Worm (Caenorhabditis elegans) whole organism, mixed stage, embryonic: ENCODE data around the gene btb-5.

Experiments
- M03D4.4 ChIP-seq: sonication (generic microtip); optimal IDR thresholded peaks from 2 replicates; lab custom pipeline; 2017; ENCODE audit warnings: mild to moderate bottlenecking, missing genetic modification characterization, missing compliant biosample characterization
- bed-3 ChIP-seq: fragments of 200-800 bp; sonication (Bioruptor generic); optimal IDR thresholded peaks from 3 replicates; lab custom pipeline; 2018; ENCODE audit warnings: mild to moderate bottlenecking, missing genetic modification characterization, moderate library complexity, missing compliant biosample characterization
- blmp-1 ChIP-seq: fragments of 150-350 bp; optimal IDR thresholded peaks from 2 replicates; lab custom pipeline; 2014; ENCODE audit warnings: missing biosample characterization, missing genetic modification characterization
- ceh-39 ChIP-seq: fragments of 150-350 bp; optimal IDR thresholded peaks from 2 replicates; lab custom pipeline; 2014; ENCODE audit warnings: missing biosample characterization, missing genetic modification characterization
- ceh-43 ChIP-seq: fragments of 200-800 bp; sonication (Bioruptor generic); optimal IDR thresholded peaks from 2 replicates; lab custom pipeline; 2018; ENCODE audit warnings: mild to moderate bottlenecking, missing genetic modification characterization, moderate library complexity, missing compliant biosample characterization
- ceh-83 ChIP-seq: fragments of 200-800 bp; sonication (Bioruptor generic); optimal IDR thresholded peaks from 2 replicates; lab custom pipeline; 2018; ENCODE audit warnings: mild to moderate bottlenecking, missing genetic modification characterization, missing compliant biosample characterization
- cnd-1 ChIP-seq: fragments of 200-800 bp; sonication (Bioruptor generic); optimal IDR thresholded peaks from 2 replicates; lab custom pipeline; 2018; ENCODE audit warnings: mild to moderate bottlenecking, missing genetic modification characterization, missing compliant biosample characterization
- drap-1 ChIP-seq: fragments of 200-800 bp; sonication (Bioruptor generic); optimal IDR thresholded peaks from 3 replicates; lab custom pipeline; 2018; ENCODE audit warnings: mild to moderate bottlenecking, missing genetic modification characterization, missing compliant biosample characterization
- elt-1 ChIP-seq: sonication (generic microtip); optimal IDR thresholded peaks from 2 replicates; lab custom pipeline; 2017; ENCODE audit warnings: missing genetic modification characterization, mild to moderate bottlenecking, missing compliant biosample characterization, antibody characterized with exemption, moderate library complexity, borderline replicate concordance; ENCODE audit not compliant: insufficient read depth
- elt-3 ChIP-seq: fragments of 150-350 bp; optimal IDR thresholded peaks from 2 replicates; lab custom pipeline; 2014; ENCODE audit warnings: missing biosample characterization, missing genetic modification characterization
- flh-1 ChIP-seq: fragments of 200-800 bp; sonication (Bioruptor generic); optimal IDR thresholded peaks from 2 replicates; lab custom pipeline; 2018; ENCODE audit warnings: mild to moderate bottlenecking, missing genetic modification characterization, moderate library complexity, missing compliant biosample characterization
- ham-2 ChIP-seq: fragments of 200-800 bp; sonication (Bioruptor generic); optimal IDR thresholded peaks from 2 replicates; lab custom pipeline; 2018; ENCODE audit warnings: mild to moderate bottlenecking, missing genetic modification characterization, missing compliant biosample characterization
- hlh-1 ChIP-seq: fragments of 150-350 bp; optimal IDR thresholded peaks from 2 replicates; lab custom pipeline; 2014; ENCODE audit warnings: missing biosample characterization, missing genetic modification reagents, missing genetic modification characterization
- lin-13 ChIP-seq: fragments of 150-350 bp; optimal IDR thresholded peaks from 2 replicates; lab custom pipeline; 2014; ENCODE audit warnings: missing biosample characterization, missing genetic modification characterization
- lin-32 ChIP-seq: fragments of 200-800 bp; sonication (Bioruptor generic); optimal IDR thresholded peaks from 2 replicates; lab custom pipeline; 2018; ENCODE audit warnings: mild to moderate bottlenecking, missing genetic modification characterization, missing compliant biosample characterization
- lsy-2 ChIP-seq: fragments of 150-350 bp; optimal IDR thresholded peaks from 2 replicates; lab custom pipeline; 2014; ENCODE audit warnings: missing biosample characterization, missing genetic modification characterization
- mep-1 ChIP-seq: fragments of 150-350 bp; optimal IDR thresholded peaks from 2 replicates; lab custom pipeline; 2017; ENCODE audit warnings: missing biosample characterization, missing genetic modification reagents, missing genetic modification characterization, inconsistent platforms
- mls-2 ChIP-seq: sonication (generic microtip); optimal IDR thresholded peaks from 2 replicates; lab custom pipeline; 2016; ENCODE audit warnings: mild to moderate bottlenecking, missing genetic modification characterization, moderate library complexity, missing compliant biosample characterization
- nhr-12 ChIP-seq: fragments of 150-350 bp; optimal IDR thresholded peaks from 2 replicates; lab custom pipeline; 2014; ENCODE audit warnings: missing biosample characterization, missing genetic modification characterization
- nhr-2 ChIP-seq: fragments of 150-350 bp; optimal IDR thresholded peaks from 2 replicates; lab custom pipeline; 2014; ENCODE audit warnings: missing biosample characterization, missing genetic modification characterization
- nhr-237 ChIP-seq: fragments of 150-350 bp; optimal IDR thresholded peaks from 2 replicates; lab custom pipeline; 2014; ENCODE audit warnings: missing biosample characterization, missing genetic modification characterization
- nhr-28 ChIP-seq: fragments of 150-350 bp; optimal IDR thresholded peaks from 2 replicates; lab custom pipeline; 2014; ENCODE audit warnings: missing biosample characterization, missing genetic modification characterization
- nhr-76 ChIP-seq: sonication (generic microtip); optimal IDR thresholded peaks from 2 replicates; lab custom pipeline; 2017; ENCODE audit warnings: missing biosample characterization, missing genetic modification characterization
- pha-4 ChIP-seq: fragments of 150-350 bp; optimal IDR thresholded peaks from 2 replicates; lab custom pipeline; 2018; ENCODE audit warnings: missing biosample characterization, missing genetic modification reagents, missing genetic modification characterization
- sem-2 ChIP-seq: fragments of 200-800 bp; sonication (Bioruptor generic); optimal IDR thresholded peaks from 2 replicates; lab custom pipeline; 2018; ENCODE audit warnings: mild to moderate bottlenecking, missing genetic modification characterization, missing compliant biosample characterization
- snpc-4 ChIP-seq: fragments of 150-350 bp; optimal IDR thresholded peaks from 2 replicates; lab custom pipeline; 2014; ENCODE audit warnings: missing biosample characterization, missing genetic modification characterization
- sptf-1 ChIP-seq: sonication (generic microtip); optimal IDR thresholded peaks from 2 replicates; lab custom pipeline; 2017; ENCODE audit warnings: mild to moderate bottlenecking, missing genetic modification characterization, moderate library complexity, missing compliant biosample characterization
- unc-120 ChIP-seq: sonication (generic microtip); optimal IDR thresholded peaks from 2 replicates; lab custom pipeline; 2017; ENCODE audit warnings: missing genetic modification characterization, missing compliant biosample characterization; ENCODE audit not compliant: poor library complexity, severe bottlenecking
- unc-39 ChIP-seq: fragments of 150-350 bp; optimal IDR thresholded peaks from 2 replicates; lab custom pipeline; 2014; ENCODE audit warnings: missing biosample characterization, missing genetic modification characterization
- unc-62 ChIP-seq: fragments of 150-350 bp; optimal IDR thresholded peaks from 2 replicates; lab custom pipeline; 2014; ENCODE audit warnings: missing biosample characterization, missing genetic modification reagents, missing genetic modification characterization
- zip-8 ChIP-seq: fragments of 150-350 bp; optimal IDR thresholded peaks from 2 replicates; lab custom pipeline; 2014; ENCODE audit warnings: missing biosample characterization, missing genetic modification characterization
- ztf-11 ChIP-seq: fragments of 150-350 bp; optimal IDR thresholded peaks from 2 replicates; lab custom pipeline; 2014; ENCODE audit warnings: missing biosample characterization, missing genetic modification characterization

Gene btb-5

ce11 chrIII:53696-54095 is 7.2 kb downstream of the btb-5 start:
- TF ChIP-seq zip-8 (no peak), mep-1 (no peak), ztf-11 (tag; lab: Kevin White, UChicago) (no peak), lsy-2 (tag; lab: Kevin White, UChicago) (no peak), nhr-2 (tag; lab: Kevin White, UChicago) (no peak), drap-1 (GFP tag; lab: Kevin White, UChicago) (no peak), ceh-39 (tag; lab: Kevin White, UChicago) (no peak), mls-2 (no peak), ceh-43 (GFP tag; lab: Kevin White, UChicago) (no peak), sem-2 (GFP tag; lab: Kevin White, UChicago) (no peak), ceh-83 (GFP tag; lab: Kevin White, UChicago) (no peak), elt-1 (tag; lab: Kevin White, UChicago) (no peak), nhr-12 (tag; lab: Kevin White, UChicago) (no peak), pha-4 (tag; lab: Kevin White, UChicago) (no peak), nhr-28 (tag; lab: Kevin White, UChicago) (no peak), bed-3 (GFP tag; lab: Kevin White, UChicago) (no peak), snpc-4 (tag; lab: Kevin White, UChicago) (no peak), ham-2 (no peak), nhr-237 (tag; lab: Kevin White, UChicago) (no peak), elt-3 (tag; lab: Kevin White, UChicago) (no peak)

- no peak for TF ChIP-seq cnd-1 (tag; lab: Kevin White, UChicago)
Observed at ce11 chrIII:51622-52021, 9.3 kb downstream of the btb-5 start.

ce11 chrIII:50418-50817 is 10.5 kb downstream of the btb-5 start:
- no peak for TF ChIP-seq ztf-11 (tag; lab: Kevin White, UChicago)
- TF ChIP-seq hlh-1 (tag; lab: Kevin White, UChicago) = no peak
- TF ChIP-seq nhr-2 (tag; lab: Kevin White, UChicago) = no peak
- no peak for TF ChIP-seq unc-39
- no peak for TF ChIP-seq sptf-1 (tag; lab: Kevin White, UChicago)
- TF ChIP-seq unc-120 = no peak
- TF ChIP-seq ceh-83 (GFP tag; lab: Kevin White, UChicago) = no peak
- no peak for TF ChIP-seq sem-2 (GFP tag; lab: Kevin White, UChicago)
- TF ChIP-seq lin-32 (GFP tag; lab: Kevin White, UChicago) = no peak
- no peak for TF ChIP-seq M03D4.4
- TF ChIP-seq nhr-12 (tag; lab: Kevin White, UChicago) = no peak
- no peak for TF ChIP-seq nhr-28 (tag; lab: Kevin White, UChicago)
- no peak for TF ChIP-seq mep-1
- no peak for TF ChIP-seq drap-1 (GFP tag; lab: Kevin White, UChicago)
- no peak for TF ChIP-seq nhr-237 (tag; lab: Kevin White, UChicago)

ce11 chrIII:49064-49463 is 11.9 kb downstream of the btb-5 start:
- no peak for TF ChIP-seq ztf-11 (tag; lab: Kevin White, UChicago)
- no peak for TF ChIP-seq blmp-1 (tag; lab: Kevin White, UChicago)
- no peak for TF ChIP-seq elt-1 (tag; lab: Kevin White, UChicago)
- TF ChIP-seq elt-3 (tag; lab: Kevin White, UChicago) = no peak
- TF ChIP-seq lin-13 (tag; lab: Kevin White, UChicago) = no peak
- TF ChIP-seq hlh-1 (tag; lab: Kevin White, UChicago) = no peak
- TF ChIP-seq nhr-237 (tag; lab: Kevin White, UChicago) = no peak
- no peak for TF ChIP-seq drap-1 (GFP tag; lab: Kevin White, UChicago)
- no peak for TF ChIP-seq lsy-2 (tag; lab: Kevin White, UChicago)
- TF ChIP-seq snpc-4 (tag; lab: Kevin White, UChicago) = no peak

- TF ChIP-seq lin-13 (tag; lab: Kevin White, UChicago) = no peak
- TF ChIP-seq cnd-1 (tag; lab: Kevin White, UChicago) = no peak
- no peak for TF ChIP-seq lin-32 (GFP tag; lab: Kevin White, UChicago)
- TF ChIP-seq ceh-83 (GFP tag; lab: Kevin White, UChicago) = no peak
- TF ChIP-seq unc-62 = no peak
- TF ChIP-seq nhr-28 (tag; lab: Kevin White, UChicago) = no peak
- no peak for TF ChIP-seq nhr-76 (tag; lab: Kevin White, UChicago)
- TF ChIP-seq sptf-1 (tag; lab: Kevin White, UChicago) = no peak
- TF ChIP-seq ztf-11 (tag; lab: Kevin White, UChicago) = no peak
- no peak for TF ChIP-seq ceh-39 (tag; lab: Kevin White, UChicago)
- no peak for TF ChIP-seq elt-3 (tag; lab: Kevin White, UChicago)
- no peak for TF ChIP-seq M03D4.4
- TF ChIP-seq blmp-1 (tag; lab: Kevin White, UChicago) = no peak
- TF ChIP-seq mep-1 = no peak
- no peak for TF ChIP-seq flh-1 (GFP tag; lab: Kevin White, UChicago)
- TF ChIP-seq nhr-12 (tag; lab: Kevin White, UChicago) = no peak
Observed at ce11 chrIII:48329-48728, 12.6 kb downstream of the btb-5 start.
